Fruit fly (Drosophila melanogaster) whole organism, adult: ENCODE data around the gene Gr64d.

Experiments used
- CG11617 ChIP-seq: fragments of 200-800 bp; sonication (Bioruptor generic); optimal IDR thresholded peaks from 2 replicates; lab custom pipeline; 2017; ENCODE audit warnings: mild to moderate bottlenecking, missing biosample characterization, missing genetic modification reagents, missing genetic modification characterization
- CG12768 ChIP-seq: fragments of 200-800 bp; sonication (Bioruptor generic); optimal IDR thresholded peaks from 2 replicates; lab custom pipeline; 2017; ENCODE audit warnings: missing biosample characterization, missing genetic modification characterization, mild to moderate bottlenecking, moderate library complexity, missing genetic modification reagents
- CG14711 ChIP-seq: fragments of 200-800 bp; sonication (Bioruptor generic); optimal IDR thresholded peaks from 2 replicates; lab custom pipeline; 2018; ENCODE audit warnings: missing biosample characterization, mild to moderate bottlenecking, missing genetic modification characterization, moderate library complexity
- CG1620 ChIP-seq: fragments of 200-800 bp; sonication (Bioruptor generic); optimal IDR thresholded peaks from 2 replicates; lab custom pipeline; 2016; ENCODE audit warnings: missing biosample characterization, missing genetic modification characterization
- CG33017 ChIP-seq: fragments of 200-800 bp; sonication (Bioruptor generic); optimal IDR thresholded peaks from 2 replicates; lab custom pipeline; 2018; ENCODE audit warnings: missing biosample characterization, mild to moderate bottlenecking, missing genetic modification characterization, moderate library complexity
- CG5204 ChIP-seq: fragments of 200-800 bp; sonication (Bioruptor generic); optimal IDR thresholded peaks from 2 replicates; lab custom pipeline; 2016; ENCODE audit warnings: missing biosample characterization, missing genetic modification characterization
- CG7045 ChIP-seq: fragments of 200-800 bp; sonication (Bioruptor generic); optimal IDR thresholded peaks from 2 replicates; lab custom pipeline; 2017; ENCODE audit warnings: missing biosample characterization, mild to moderate bottlenecking, missing genetic modification characterization
- CG7101 ChIP-seq: fragments of 200-800 bp; sonication (Bioruptor generic); optimal IDR thresholded peaks from 2 replicates; lab custom pipeline; 2018; ENCODE audit warnings: missing biosample characterization, mild to moderate bottlenecking, missing genetic modification characterization, moderate library complexity
- Clk ChIP-seq: fragments of 200-800 bp; sonication (Bioruptor generic); optimal IDR thresholded peaks from 2 replicates; lab custom pipeline; 2017; ENCODE audit warnings: missing biosample characterization, missing genetic modification characterization
- Crg-1 ChIP-seq: fragments of 200-800 bp; sonication (Bioruptor generic); optimal IDR thresholded peaks from 2 replicates; lab custom pipeline; 2016; ENCODE audit warnings: missing biosample characterization, missing genetic modification characterization
- Hr96 ChIP-seq: fragments of 200-800 bp; sonication (Bioruptor generic); optimal IDR thresholded peaks from 2 replicates; lab custom pipeline; 2016; ENCODE audit warnings: missing biosample characterization, missing genetic modification characterization
- Mnt ChIP-seq: fragments of 200-800 bp; sonication (Bioruptor generic); optimal IDR thresholded peaks from 2 replicates; lab custom pipeline; 2016; ENCODE audit warnings: missing biosample characterization, mild to moderate bottlenecking, missing genetic modification characterization
- bab1 ChIP-seq: fragments of 200-800 bp; sonication (Bioruptor generic); optimal IDR thresholded peaks from 3 replicates; lab custom pipeline; 2019; ENCODE audit warnings: missing biosample characterization, mild to moderate bottlenecking, missing genetic modification characterization, moderate library complexity
- cic ChIP-seq: fragments of 200-800 bp; sonication (Bioruptor generic); optimal IDR thresholded peaks from 2 replicates; lab custom pipeline; 2017; ENCODE audit warnings: missing biosample characterization, mild to moderate bottlenecking, missing genetic modification characterization, moderate library complexity
- cnc ChIP-seq, 2 experiments: fragments of >200 bp; optimal IDR thresholded peaks; 2 replicates each; lab custom pipeline; 2017
- kay ChIP-seq: fragments of 200-800 bp; sonication (Bioruptor generic); peaks from one replicate; lab custom pipeline; 2016; ENCODE audit warnings: missing biosample characterization, missing genetic modification characterization, borderline replicate concordance
- ovo ChIP-seq: fragments of 200-800 bp; sonication (Bioruptor generic); optimal IDR thresholded peaks from 2 replicates; lab custom pipeline; 2016; ENCODE audit warnings: missing biosample characterization, missing genetic modification characterization
- pad ChIP-seq: fragments of 200-800 bp; sonication (Bioruptor generic); optimal IDR thresholded peaks from 3 replicates; lab custom pipeline; 2017; ENCODE audit warnings: missing biosample characterization, missing genetic modification characterization, mild to moderate bottlenecking, moderate library complexity, missing genetic modification reagents
- tj ChIP-seq: fragments of 200-800 bp; sonication (Bioruptor generic); optimal IDR thresholded peaks from 3 replicates; lab custom pipeline; 2017; ENCODE audit warnings: missing biosample characterization, mild to moderate bottlenecking, missing genetic modification characterization, moderate library complexity
- toe ChIP-seq: fragments of 200-800 bp; sonication (Bioruptor generic); optimal IDR thresholded peaks from 2 replicates; lab custom pipeline; 2016; ENCODE audit warnings: missing biosample characterization, missing genetic modification characterization

The Gr64d gene

dm6 chr3L:4071561-4072049, 39.7 kb downstream of the Gr64d start, which contains the start of gene wit:
TSS of gene wit (minus strand) at chr3L:4071717.
- TF ChIP-seq pad (GFP tag; lab: Kevin White, UChicago) (no peak), kay (no peak), cic (GFP tag; lab: Kevin White, UChicago) (peak; percentile 34), CG33017 (tag; lab: Kevin White, UChicago) (peak; percentile 75), CG12768 (GFP tag; lab: Kevin White, UChicago) (peak; percentile 58), Clk (GFP tag; lab: Kevin White, UChicago) (peak; percentile 48), CG14711 (peak; percentile 14), Hr96 (GFP tag; lab: Kevin White, UChicago) (peak; percentile 31), cnc (optimal IDR thresholded peaks at IDR 0.05; lab: Kevin White, UChicago) (no peak), CG1620 (no peak), toe (GFP tag; lab: Kevin White, UChicago) (no peak), Mnt (GFP tag; lab: Kevin White, UChicago) (peak; percentile 83), ovo (GFP tag; lab: Kevin White, UChicago) (peak; percentile 15), CG5204 (GFP tag; lab: Kevin White, UChicago) (no peak), Crg-1 (GFP tag; lab: Kevin White, UChicago) (no peak), tj (peak; percentile 73), bab1 (peak; percentile 32), CG7045 (GFP tag; lab: Kevin White, UChicago) (peak; percentile 9), CG7101 (tag; lab: Kevin White, UChicago) (peak; percentile 42)

- TF ChIP-seq ovo (GFP tag; lab: Kevin White, UChicago) = no peak
- no peak for TF ChIP-seq CG1620
- TF ChIP-seq CG5204 (GFP tag; lab: Kevin White, UChicago) = no peak
- no peak for TF ChIP-seq Crg-1 (GFP tag; lab: Kevin White, UChicago)
- no peak for TF ChIP-seq kay
- TF ChIP-seq Clk (GFP tag; lab: Kevin White, UChicago) = no peak
- no peak for TF ChIP-seq CG12768 (GFP tag; lab: Kevin White, UChicago)
- no peak for TF ChIP-seq bab1
- TF ChIP-seq CG14711 = no peak
- no peak for TF ChIP-seq cnc (optimal IDR thresholded peaks at IDR 0.05; lab: Kevin White, UChicago)
- TF ChIP-seq CG11617 (GFP tag; lab: Kevin White, UChicago) = no peak
Observed at dm6 chr3L:4072717-4073116, 40.9 kb downstream of the Gr64d start.

DNA sequence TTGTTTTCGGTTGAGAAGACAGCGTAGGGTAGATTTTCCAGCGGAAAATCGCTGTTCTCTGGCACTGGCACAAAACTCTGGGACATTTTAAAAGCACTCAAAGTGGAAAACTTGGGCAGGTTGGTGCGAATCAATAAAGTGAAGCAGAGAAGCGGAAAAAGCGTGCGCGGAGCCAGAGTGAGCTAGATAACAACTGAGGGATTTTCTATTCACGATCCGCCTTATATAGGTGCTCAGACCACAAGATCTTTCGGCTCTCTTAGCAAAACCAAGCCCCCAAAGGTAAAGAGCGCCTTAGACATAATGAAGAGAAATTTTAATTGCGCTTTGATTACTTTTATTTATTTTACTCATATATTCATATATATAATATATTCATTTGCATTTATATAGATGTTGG, 41.9 kb downstream of the Gr64d start, which contains the start of gene Faa:
Gene Faa (minus strand): TSS at position 200 of the 400 bp plus-strand sequence.
- TF ChIP-seq Mnt (GFP tag; lab: Kevin White, UChicago) = no peak
- TF ChIP-seq CG1620 = no peak
- TF ChIP-seq tj = no peak
- TF ChIP-seq bab1 = no peak
- TF ChIP-seq Crg-1 (GFP tag; lab: Kevin White, UChicago) = no peak
- TF ChIP-seq Hr96 (GFP tag; lab: Kevin White, UChicago) = no peak
- no peak for TF ChIP-seq toe (GFP tag; lab: Kevin White, UChicago)
- TF ChIP-seq CG33017 (tag; lab: Kevin White, UChicago) = no peak
- TF ChIP-seq cnc (optimal IDR thresholded peaks at IDR 0.05; lab: Kevin White, UChicago) = no peak
- no peak for TF ChIP-seq CG7101 (tag; lab: Kevin White, UChicago)
- no peak for TF ChIP-seq CG14711
- TF ChIP-seq pad (GFP tag; lab: Kevin White, UChicago) = no peak
- no peak for TF ChIP-seq CG7045 (GFP tag; lab: Kevin White, UChicago)
- TF ChIP-seq Clk (GFP tag; lab: Kevin White, UChicago) = no peak
- no peak for TF ChIP-seq cic (GFP tag; lab: Kevin White, UChicago)

dm6 chr3L:4076907-4077306, 45.0 kb downstream of the Gr64d start:
- TF ChIP-seq CG12768 (GFP tag; lab: Kevin White, UChicago) = no peak
- no peak for TF ChIP-seq CG33017 (tag; lab: Kevin White, UChicago)
- no peak for TF ChIP-seq CG11617 (GFP tag; lab: Kevin White, UChicago)
- no peak for TF ChIP-seq toe (GFP tag; lab: Kevin White, UChicago)
- no peak for TF ChIP-seq kay
- TF ChIP-seq Hr96 (GFP tag; lab: Kevin White, UChicago) = no peak
- TF ChIP-seq cic (GFP tag; lab: Kevin White, UChicago) = no peak
- no peak for TF ChIP-seq cnc (optimal IDR thresholded peaks at IDR 0.05; lab: Kevin White, UChicago)
- TF ChIP-seq ovo (GFP tag; lab: Kevin White, UChicago) = no peak
- no peak for TF ChIP-seq CG7045 (GFP tag; lab: Kevin White, UChicago)
- TF ChIP-seq pad (GFP tag; lab: Kevin White, UChicago) = no peak
- no peak for TF ChIP-seq CG5204 (GFP tag; lab: Kevin White, UChicago)
- TF ChIP-seq Mnt (GFP tag; lab: Kevin White, UChicago) = no peak
- no peak for TF ChIP-seq tj
- TF ChIP-seq bab1 = no peak
- TF ChIP-seq CG1620 = no peak
- no peak for TF ChIP-seq Clk (GFP tag; lab: Kevin White, UChicago)
- TF ChIP-seq CG7101 (tag; lab: Kevin White, UChicago) = no peak
- TF ChIP-seq CG14711 = no peak
- no peak for TF ChIP-seq Crg-1 (GFP tag; lab: Kevin White, UChicago)

DNA sequence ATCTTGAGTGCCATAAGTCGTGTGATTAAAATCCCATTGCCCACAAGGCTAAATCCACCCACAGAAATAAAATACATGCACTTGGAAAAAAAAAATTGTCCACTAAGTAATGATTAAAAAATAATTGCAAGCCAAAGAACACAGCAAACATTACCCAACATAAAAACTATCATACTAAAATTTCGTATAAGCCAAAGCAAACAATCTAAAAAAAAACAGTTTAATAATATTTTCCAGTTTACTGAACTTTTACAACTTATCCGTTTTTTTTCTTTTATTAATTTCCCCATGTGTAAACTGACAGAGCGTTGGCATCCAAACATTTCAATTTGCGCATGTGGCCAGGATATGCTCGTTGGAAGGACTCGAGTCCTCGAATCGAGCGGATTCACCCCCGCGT, 48.4 kb downstream of the Gr64d start:
- TF ChIP-seq CG33017 (tag; lab: Kevin White, UChicago) (no peak), Hr96 (GFP tag; lab: Kevin White, UChicago) (no peak), CG7045 (GFP tag; lab: Kevin White, UChicago) (no peak), Clk (GFP tag; lab: Kevin White, UChicago) (no peak), cnc (optimal IDR thresholded peaks at IDR 0.05; lab: Kevin White, UChicago) (no peak), CG5204 (GFP tag; lab: Kevin White, UChicago) (no peak), CG7101 (tag; lab: Kevin White, UChicago) (no peak)

DNA sequence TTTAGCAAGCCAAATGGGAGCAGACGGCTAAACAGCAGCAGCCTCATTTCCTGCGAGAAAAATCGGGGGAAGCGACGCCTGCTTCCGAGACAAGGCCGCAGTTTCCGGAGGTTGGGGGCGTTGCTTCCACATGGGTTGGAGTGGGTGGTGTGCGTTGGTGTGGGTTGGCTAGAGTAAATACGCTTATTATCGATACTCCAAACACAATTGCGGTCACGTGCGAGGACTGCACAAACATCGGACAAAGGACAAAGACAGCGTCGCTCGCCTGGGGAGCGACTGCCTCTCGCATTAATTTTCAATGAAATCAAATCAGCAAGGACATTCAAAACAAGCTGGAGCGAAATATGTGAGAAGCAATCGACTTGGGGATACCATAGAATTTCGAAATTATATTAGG, 49.4 kb downstream of the Gr64d start:
- no peak for TF ChIP-seq Mnt (GFP tag; lab: Kevin White, UChicago)
- TF ChIP-seq CG11617 (GFP tag; lab: Kevin White, UChicago) = no peak
- no peak for TF ChIP-seq CG7101 (tag; lab: Kevin White, UChicago)
- TF ChIP-seq tj = no peak
- no peak for TF ChIP-seq CG33017 (tag; lab: Kevin White, UChicago)
- no peak for TF ChIP-seq Crg-1 (GFP tag; lab: Kevin White, UChicago)
- no peak for TF ChIP-seq CG7045 (GFP tag; lab: Kevin White, UChicago)
- no peak for TF ChIP-seq kay
- TF ChIP-seq cic (GFP tag; lab: Kevin White, UChicago) = no peak
- no peak for TF ChIP-seq Clk (GFP tag; lab: Kevin White, UChicago)
- TF ChIP-seq CG5204 (GFP tag; lab: Kevin White, UChicago) = no peak
- TF ChIP-seq CG14711 = no peak
- TF ChIP-seq bab1 = no peak
- TF ChIP-seq CG1620 = no peak
- no peak for TF ChIP-seq ovo (GFP tag; lab: Kevin White, UChicago)
- TF ChIP-seq toe (GFP tag; lab: Kevin White, UChicago) = no peak
- no peak for TF ChIP-seq cnc (optimal IDR thresholded peaks at IDR 0.05; lab: Kevin White, UChicago)
- TF ChIP-seq pad (GFP tag; lab: Kevin White, UChicago) = no peak
- TF ChIP-seq Hr96 (GFP tag; lab: Kevin White, UChicago) = no peak
